Worm (Caenorhabditis elegans) whole organism, late embryonic: ENCODE measurements around the gene T28C6.7.

Experiments
- C08G9.2 ChIP-seq: sonication (generic microtip); optimal IDR thresholded peaks from 2 replicates; lab custom pipeline; 2016; ENCODE audit warnings: mild to moderate bottlenecking, missing genetic modification characterization, moderate library complexity, missing compliant biosample characterization
- C38D4.7 ChIP-seq: fragments of 200-800 bp; sonication (Bioruptor generic); optimal IDR thresholded peaks from 2 replicates; lab custom pipeline; 2018; ENCODE audit warnings: mild to moderate bottlenecking, missing genetic modification characterization, moderate library complexity, missing compliant biosample characterization
- F13H6.1 ChIP-seq: sonication (generic microtip); optimal IDR thresholded peaks from 2 replicates; lab custom pipeline; 2016; ENCODE audit warnings: missing genetic modification characterization, missing compliant biosample characterization
- K02D7.2 ChIP-seq: sonication (generic microtip); optimal IDR thresholded peaks from 2 replicates; lab custom pipeline; 2017; ENCODE audit warnings: mild to moderate bottlenecking, missing genetic modification characterization, missing compliant biosample characterization
- K09A11.1 ChIP-seq: sonication (generic microtip); optimal IDR thresholded peaks from 2 replicates; lab custom pipeline; 2017; ENCODE audit warnings: antibody characterized with exemption, mild to moderate bottlenecking, missing genetic modification characterization, missing compliant biosample characterization; ENCODE audit not compliant: insufficient read depth
- ahr-1 ChIP-seq: sonication (generic microtip); optimal IDR thresholded peaks from 2 replicates; lab custom pipeline; 2016; ENCODE audit warnings: missing genetic modification characterization, missing compliant biosample characterization
- ceh-14 ChIP-seq: sonication (generic microtip); optimal IDR thresholded peaks from 2 replicates; lab custom pipeline; 2016; ENCODE audit warnings: missing genotype, missing genetic modification characterization, missing compliant biosample characterization
- ceh-19 ChIP-seq: fragments of 200-800 bp; sonication (Bioruptor generic); optimal IDR thresholded peaks from 2 replicates; lab custom pipeline; 2018; ENCODE audit warnings: mild to moderate bottlenecking, missing genetic modification characterization, missing compliant biosample characterization
- ceh-22 ChIP-seq: sonication (generic microtip); optimal IDR thresholded peaks from 2 replicates; lab custom pipeline; 2017; ENCODE audit warnings: missing biosample characterization, missing genetic modification characterization
- ceh-24 ChIP-seq: sonication (generic microtip); optimal IDR thresholded peaks from 2 replicates; lab custom pipeline; 2016; ENCODE audit warnings: mild to moderate bottlenecking, missing genetic modification characterization, missing compliant biosample characterization
- ceh-30 ChIP-seq: fragments of 150-350 bp; optimal IDR thresholded peaks from 2 replicates; lab custom pipeline; 2014; ENCODE audit warnings: missing biosample characterization, missing genetic modification characterization
- ceh-34 ChIP-seq: sonication (generic microtip); optimal IDR thresholded peaks from 2 replicates; lab custom pipeline; 2016; ENCODE audit warnings: mild to moderate bottlenecking, missing genetic modification characterization, missing compliant biosample characterization
- ceh-45 ChIP-seq: fragments of 200-800 bp; sonication (Bioruptor generic); IDR thresholded peaks from 2 replicates; pipeline ENCODE4 v1.3.6; 2022; ENCODE audit warnings: missing genetic modification reagents, missing genetic modification characterization, missing compliant biosample characterization
- ceh-9 ChIP-seq: sonication (generic microtip); optimal IDR thresholded peaks from 2 replicates; lab custom pipeline; 2016; ENCODE audit warnings: mild to moderate bottlenecking, missing genetic modification characterization, inconsistent platforms, missing compliant biosample characterization
- dmd-4 ChIP-seq: sonication (generic microtip); optimal IDR thresholded peaks from 2 replicates; lab custom pipeline; 2016; ENCODE audit warnings: borderline replicate concordance, missing genetic modification characterization, missing compliant biosample characterization
- dve-1 ChIP-seq: sonication (generic microtip); optimal IDR thresholded peaks from 2 replicates; lab custom pipeline; 2017; ENCODE audit warnings: antibody characterized with exemption, mild to moderate bottlenecking, missing genetic modification characterization, missing compliant biosample characterization
- elt-2 ChIP-seq: sonication (generic microtip); optimal IDR thresholded peaks from 2 replicates; lab custom pipeline; 2016; ENCODE audit warnings: missing genetic modification reagents, missing genetic modification characterization, missing compliant biosample characterization
- elt-4 ChIP-seq: sonication (generic microtip); optimal IDR thresholded peaks from 2 replicates; lab custom pipeline; 2016; ENCODE audit warnings: missing genetic modification characterization, missing compliant biosample characterization
- eyg-1 ChIP-seq: sonication (generic microtip); optimal IDR thresholded peaks from 2 replicates; lab custom pipeline; 2016; ENCODE audit warnings: missing genotype, missing genetic modification characterization, missing compliant biosample characterization
- fax-1 ChIP-seq: sonication (generic microtip); optimal IDR thresholded peaks from 2 replicates; lab custom pipeline; 2016; ENCODE audit warnings: missing genotype, missing genetic modification characterization, missing compliant biosample characterization
- fkh-10 ChIP-seq: fragments of 150-350 bp; optimal IDR thresholded peaks from 2 replicates; lab custom pipeline; 2014; ENCODE audit warnings: missing biosample characterization, missing genetic modification reagents, missing genetic modification characterization
- gmeb-2 ChIP-seq: sonication (generic microtip); optimal IDR thresholded peaks from 2 replicates; lab custom pipeline; 2016; ENCODE audit warnings: missing genetic modification characterization, inconsistent platforms, missing compliant biosample characterization
- hlh-15 ChIP-seq: sonication (generic microtip); optimal IDR thresholded peaks from 2 replicates; lab custom pipeline; 2016; ENCODE audit warnings: missing genetic modification characterization, missing compliant biosample characterization
- hlh-30 ChIP-seq: sonication (generic microtip); optimal IDR thresholded peaks from 2 replicates; lab custom pipeline; 2017; ENCODE audit warnings: antibody characterized with exemption, missing genetic modification characterization, missing compliant biosample characterization; ENCODE audit not compliant: insufficient read depth
- hlh-6 ChIP-seq: sonication (generic microtip); optimal IDR thresholded peaks from 2 replicates; lab custom pipeline; 2016; ENCODE audit warnings: missing genotype, missing genetic modification characterization, missing compliant biosample characterization
- hlh-8 ChIP-seq: sonication (generic microtip); optimal IDR thresholded peaks from 2 replicates; lab custom pipeline; 2016; ENCODE audit warnings: missing genotype, missing genetic modification characterization, missing compliant biosample characterization
- lim-6 ChIP-seq: sonication (generic microtip); optimal IDR thresholded peaks from 2 replicates; lab custom pipeline; 2016; ENCODE audit warnings: missing genetic modification characterization, missing compliant biosample characterization
- madf-2 ChIP-seq: sonication (generic microtip); optimal IDR thresholded peaks from 2 replicates; lab custom pipeline; 2017; ENCODE audit warnings: missing genetic modification characterization, missing compliant biosample characterization
- nfya-1 ChIP-seq: sonication (generic microtip); optimal IDR thresholded peaks from 2 replicates; lab custom pipeline; 2017; ENCODE audit warnings: missing genetic modification characterization, mild to moderate bottlenecking, missing compliant biosample characterization, antibody characterized with exemption, moderate library complexity
- nhr-11 ChIP-seq: fragments of 150-350 bp; optimal IDR thresholded peaks from 2 replicates; lab custom pipeline; 2014; ENCODE audit warnings: missing biosample characterization, missing genetic modification characterization
- nhr-232 ChIP-seq: sonication (generic microtip); optimal IDR thresholded peaks from 2 replicates; lab custom pipeline; 2016; ENCODE audit warnings: missing genetic modification characterization, missing compliant biosample characterization
- pag-3 ChIP-seq: sonication (generic microtip); optimal IDR thresholded peaks from 2 replicates; lab custom pipeline; 2016; ENCODE audit warnings: missing compliant biosample characterization, missing genetic modification characterization, borderline replicate concordance
- pat-9 ChIP-seq: fragments of 200-800 bp; sonication (Bioruptor generic); optimal IDR thresholded peaks from 2 replicates; lab custom pipeline; 2018; ENCODE audit warnings: mild to moderate bottlenecking, missing genetic modification characterization, moderate library complexity, missing compliant biosample characterization
- pax-1 ChIP-seq: fragments of 150-350 bp; optimal IDR thresholded peaks from 2 replicates; lab custom pipeline; 2014; ENCODE audit warnings: missing biosample characterization, missing genetic modification characterization
- pha-2 ChIP-seq: sonication (generic microtip); optimal IDR thresholded peaks from 2 replicates; lab custom pipeline; 2017; ENCODE audit warnings: mild to moderate bottlenecking, missing genetic modification characterization, missing compliant biosample characterization
- ref-2 ChIP-seq: sonication (generic microtip); optimal IDR thresholded peaks from 2 replicates; lab custom pipeline; 2016; ENCODE audit warnings: missing genetic modification characterization, missing compliant biosample characterization
- rnt-1 ChIP-seq: sonication (generic microtip); optimal IDR thresholded peaks from 2 replicates; lab custom pipeline; 2016; ENCODE audit warnings: missing genetic modification characterization, missing compliant biosample characterization
- sdc-2 ChIP-seq: sonication (generic microtip); optimal IDR thresholded peaks from 2 replicates; lab custom pipeline; 2016; ENCODE audit warnings: missing genotype, missing genetic modification characterization, missing compliant biosample characterization
- sox-2 ChIP-seq: fragments of 200-800 bp; sonication (Bioruptor generic); IDR thresholded peaks from 2 replicates; pipeline ENCODE4 v1.3.6; 2022; ENCODE audit warnings: missing genetic modification reagents, missing genetic modification characterization, missing compliant biosample characterization
- syd-9 ChIP-seq: sonication (generic microtip); optimal IDR thresholded peaks from 2 replicates; lab custom pipeline; 2016; ENCODE audit warnings: mild to moderate bottlenecking, missing genetic modification characterization, moderate library complexity, missing compliant biosample characterization
- tbx-2 ChIP-seq: sonication (generic microtip); optimal IDR thresholded peaks from 2 replicates; lab custom pipeline; 2016; ENCODE audit warnings: missing genetic modification characterization, missing compliant biosample characterization
- tbx-7 ChIP-seq: sonication (generic microtip); optimal IDR thresholded peaks from 2 replicates; lab custom pipeline; 2016; ENCODE audit warnings: missing genotype, missing genetic modification characterization, missing compliant biosample characterization
- ttx-3 ChIP-seq: sonication (generic microtip); optimal IDR thresholded peaks from 2 replicates; lab custom pipeline; 2016; ENCODE audit warnings: missing genetic modification reagents, missing genetic modification characterization, missing compliant biosample characterization
- unc-3 ChIP-seq, 2 experiments: fragments of 200-800 bp in 1 of 2; sonication (Bioruptor generic) in 1 of 2; sonication (generic microtip) in 1 of 2; conservative IDR thresholded peaks in 1 of 2; optimal IDR thresholded peaks in 1 of 2; 2 replicates each; pipeline versions ENCODE4 v1.3.6 to Lab custom; 2016 to 2022; ENCODE audit warnings: missing compliant biosample characterization in 2 of 2, missing genetic modification characterization in 2 of 2, missing genetic modification reagents in 1 of 2
- unc-42 ChIP-seq: sonication (generic microtip); optimal IDR thresholded peaks from 2 replicates; lab custom pipeline; 2016; ENCODE audit warnings: missing genotype, missing genetic modification characterization, missing compliant biosample characterization
- unc-55 ChIP-seq: sonication (generic microtip); optimal IDR thresholded peaks from 2 replicates; lab custom pipeline; 2017; ENCODE audit warnings: missing biosample characterization, missing genetic modification reagents, missing genetic modification characterization
- zip-5 ChIP-seq: sonication (generic microtip); optimal IDR thresholded peaks from 2 replicates; lab custom pipeline; 2016; ENCODE audit warnings: missing genetic modification characterization, missing compliant biosample characterization
- ztf-16 ChIP-seq: sonication (generic microtip); optimal IDR thresholded peaks from 2 replicates; lab custom pipeline; 2017; ENCODE audit warnings: missing genetic modification characterization, missing compliant biosample characterization

Gene T28C6.7

ce11 chrIV:8827500-8827899 is at the start of gene T28C6.7:
Gene T28C6.7 (plus strand): TSS chrIV:8827800.
- TF ChIP-seq ceh-45 (GFP tag; lab: Robert Waterston, UW) (no peak), eyg-1 (tag; lab: Kevin White, UChicago) (no peak), ttx-3 (tag; lab: Kevin White, UChicago) (no peak), ceh-30 (tag; lab: Kevin White, UChicago) (no peak), ceh-24 (tag; lab: Kevin White, UChicago) (no peak), hlh-15 (tag; lab: Kevin White, UChicago) (no peak), hlh-6 (tag; lab: Kevin White, UChicago) (no peak), K09A11.1 (tag; lab: Kevin White, UChicago) (no peak), dve-1 (no peak), ceh-34 (no peak), pha-2 (tag; lab: Kevin White, UChicago) (no peak), tbx-7 (tag; lab: Kevin White, UChicago) (no peak), ref-2 (tag; lab: Kevin White, UChicago) (no peak), ahr-1 (tag; lab: Kevin White, UChicago) (no peak), syd-9 (no peak), pat-9 (tag; lab: Kevin White, UChicago) (no peak), nfya-1 (tag; lab: Kevin White, UChicago) (no peak), pax-1 (tag; lab: Kevin White, UChicago) (no peak), unc-3 (GFP tag; conservative IDR thresholded peaks at IDR 0.05; lab: Robert Waterston, UW) (no peak), unc-3 (tag; optimal IDR thresholded peaks at IDR 0.05; lab: Kevin White, UChicago) (no peak)
- TF ChIP-seq, all 69 proteins: peak for 0

DNA sequence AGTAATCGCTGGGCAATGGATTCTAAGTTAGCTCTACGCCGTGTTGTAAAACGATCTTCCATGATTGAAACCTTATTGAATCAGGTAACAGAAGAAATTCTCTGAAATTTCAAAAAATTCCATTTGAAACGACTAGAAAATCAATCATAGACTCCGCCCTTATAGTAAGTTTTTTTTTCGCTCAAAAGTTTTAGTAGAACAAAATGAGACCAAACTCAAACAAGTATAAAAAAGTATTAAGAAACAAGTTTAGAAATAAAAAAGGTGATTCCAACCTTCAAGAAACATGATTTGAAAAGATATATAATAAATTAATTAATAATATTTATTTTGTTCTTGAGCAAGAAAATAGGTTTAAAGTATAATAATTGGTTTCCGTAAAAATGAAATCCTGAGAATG is 49.6 kb upstream of the T28C6.7 start, which contains the start of gene C33D9.6:
Gene C33D9.6, minus strand, starts transcription at position 101 of the 400 bp plus-strand sequence.
- TF ChIP-seq eyg-1 (tag; lab: Kevin White, UChicago) (no peak), hlh-8 (no peak), ahr-1 (tag; lab: Kevin White, UChicago) (no peak), hlh-6 (tag; lab: Kevin White, UChicago) (no peak), fkh-10 (GFP tag; lab: Kevin White, UChicago) (no peak), ztf-16 (no peak), ceh-22 (no peak), sdc-2 (tag; lab: Kevin White, UChicago) (no peak), ceh-19 (GFP tag; lab: Kevin White, UChicago) (no peak), gmeb-2 (tag; lab: Kevin White, UChicago) (no peak), nhr-232 (tag; lab: Kevin White, UChicago) (no peak), syd-9 (no peak)

- peak; percentile 44 for TF ChIP-seq elt-2 (tag; lab: Kevin White, UChicago)
- TF ChIP-seq nhr-11 = no peak
- TF ChIP-seq unc-55 (GFP tag; lab: Kevin White, UChicago) = peak; percentile 92
- no peak for TF ChIP-seq elt-4 (tag; lab: Kevin White, UChicago)
- TF ChIP-seq ceh-19 (GFP tag; lab: Kevin White, UChicago) = no peak
- TF ChIP-seq gmeb-2 (tag; lab: Kevin White, UChicago) = no peak
- peak; percentile 59 for TF ChIP-seq unc-42 (tag; lab: Kevin White, UChicago)
- no peak for TF ChIP-seq zip-5
- TF ChIP-seq ceh-22 = peak; percentile 73
- TF ChIP-seq ceh-14 (tag; lab: Kevin White, UChicago) = peak; percentile 46
- TF ChIP-seq dmd-4 (tag; lab: Kevin White, UChicago) = no peak
- no peak for TF ChIP-seq ceh-9
- peak; percentile 82 for TF ChIP-seq sox-2 (GFP tag; lab: Robert Waterston, UW)
- TF ChIP-seq K02D7.2 (tag; lab: Kevin White, UChicago) = no peak
- peak; percentile 91 for TF ChIP-seq hlh-30
- TF ChIP-seq C08G9.2 (tag; lab: Kevin White, UChicago) = no peak
- no peak for TF ChIP-seq tbx-7 (tag; lab: Kevin White, UChicago)
- peak; percentile 12 for TF ChIP-seq lim-6 (tag; lab: Kevin White, UChicago)
- TF ChIP-seq C38D4.7 (GFP tag; lab: Kevin White, UChicago) = no peak
- TF ChIP-seq pag-3 (tag; lab: Kevin White, UChicago) = no peak
- peak; percentile 27 for TF ChIP-seq fax-1 (tag; lab: Kevin White, UChicago)
- peak; percentile 90 for TF ChIP-seq tbx-2 (tag; lab: Kevin White, UChicago)
- peak; percentile 79 for TF ChIP-seq rnt-1
- peak; percentile 32 for TF ChIP-seq ceh-30 (tag; lab: Kevin White, UChicago)
- TF ChIP-seq dve-1 = peak; percentile 66
- no peak for TF ChIP-seq pha-2 (tag; lab: Kevin White, UChicago)
- no peak for TF ChIP-seq eyg-1 (tag; lab: Kevin White, UChicago)
- TF ChIP-seq madf-2 (tag; lab: Kevin White, UChicago) = peak; percentile 0
- TF ChIP-seq F13H6.1 (tag; lab: Kevin White, UChicago) = peak; percentile 68
Observed at ce11 chrIV:8782172-8782571, 45.4 kb upstream of the T28C6.7 start.
